Fruit fly (Drosophila melanogaster) whole organism, embryonic: ENCODE data around the gene CG32625.

Source experiments
- CG34376 ChIP-seq: fragments of 200-800 bp; sonication (Bioruptor generic); optimal IDR thresholded peaks from 2 replicates; lab custom pipeline; 2018; ENCODE audit warnings: missing biosample characterization, mild to moderate bottlenecking, missing genetic modification characterization
- NK7.1 ChIP-seq: fragments of 200-800 bp; sonication (Bioruptor generic); optimal IDR thresholded peaks from 3 replicates; lab custom pipeline; 2016; ENCODE audit warnings: missing biosample characterization, missing genetic modification characterization
- amos ChIP-seq: fragments of 200-800 bp; sonication (Bioruptor generic); IDR thresholded peaks from 2 replicates; pipeline ENCODE4 v1.3.6; 2022; ENCODE audit warnings: missing biosample characterization, missing genetic modification characterization; ENCODE audit not compliant: partially characterized antibody
- org-1 ChIP-seq: fragments of 200-800 bp; sonication (Bioruptor generic); optimal IDR thresholded peaks from 2 replicates; lab custom pipeline; 2017; ENCODE audit warnings: missing biosample characterization, missing genetic modification characterization
- slp2 ChIP-seq: fragments of 200-800 bp; sonication (Bioruptor generic); optimal IDR thresholded peaks from 2 replicates; lab custom pipeline; 2016; ENCODE audit warnings: missing biosample characterization, missing genetic modification characterization
- usp ChIP-seq: fragments of >200 bp; optimal IDR thresholded peaks from 2 replicates; lab custom pipeline; 2017; ENCODE audit warnings: missing biosample characterization, missing genetic modification characterization
- zfh2 ChIP-seq: fragments of 200-800 bp; sonication (Bioruptor generic); optimal IDR thresholded peaks from 2 replicates; lab custom pipeline; 2016; ENCODE audit warnings: missing biosample characterization, missing genetic modification characterization

dm6 chrX:13740062-13740461, 16.6 kb downstream of the CG32625 start:
- peak; percentile 86 for TF ChIP-seq zfh2 (GFP tag; lab: Kevin White, UChicago)
- peak; percentile 39 for TF ChIP-seq slp2
- TF ChIP-seq org-1 (GFP tag; lab: Kevin White, UChicago): peak; percentile 44
- peak; percentile 38 for TF ChIP-seq NK7.1 (GFP tag; lab: Kevin White, UChicago)
- TF ChIP-seq CG34376: peak; percentile 58
- TF ChIP-seq usp: no peak
- TF ChIP-seq amos (GFP tag; lab: Robert Waterston, UW): no peak
